Worm (Caenorhabditis elegans) whole organism, L2 larva: ENCODE measurements around the gene sup-26.
A peak's percentile ranks its signal among the peaks of the same experiment; 100 is the strongest.

ENCODE experiments used
- C34F6.9 ChIP-seq: fragments of 150-350 bp; optimal IDR thresholded peaks from 2 replicates; lab custom pipeline; 2014; ENCODE audit warnings: missing biosample characterization, missing genetic modification characterization
- F13H6.1 ChIP-seq: sonication (generic microtip); optimal IDR thresholded peaks from 2 replicates; lab custom pipeline; 2016; ENCODE audit warnings: missing genetic modification characterization, missing compliant biosample characterization
- R02D3.7 ChIP-seq: fragments of 150-350 bp; optimal IDR thresholded peaks from 2 replicates; lab custom pipeline; 2014; ENCODE audit warnings: missing biosample characterization, missing genetic modification characterization
- Y55F3AM.14 ChIP-seq: fragments of 200-800 bp; sonication (Bioruptor generic); optimal IDR thresholded peaks from 2 replicates; lab custom pipeline; 2018; ENCODE audit warnings: mild to moderate bottlenecking, missing genetic modification characterization, missing compliant biosample characterization
- ZK546.5 ChIP-seq: sonication (generic microtip); optimal IDR thresholded peaks from 2 replicates; lab custom pipeline; 2017; ENCODE audit warnings: missing biosample characterization, missing genetic modification characterization
- alr-1 ChIP-seq: fragments of 150-350 bp; optimal IDR thresholded peaks from 2 replicates; lab custom pipeline; 2014; ENCODE audit warnings: missing biosample characterization, missing genetic modification characterization
- ama-1 ChIP-seq: fragments of 150-350 bp; optimal IDR thresholded peaks from 2 replicates; lab custom pipeline; 2018; ENCODE audit warnings: inconsistent platforms
- ceh-16 ChIP-seq: fragments of 150-350 bp; optimal IDR thresholded peaks from 2 replicates; lab custom pipeline; 2014; ENCODE audit warnings: missing biosample characterization, missing genetic modification characterization
- ceh-82 ChIP-seq: fragments of 150-350 bp; optimal IDR thresholded peaks from 2 replicates; lab custom pipeline; 2014; ENCODE audit warnings: missing biosample characterization, missing genetic modification characterization
- crh-2 ChIP-seq: sonication (generic microtip); optimal IDR thresholded peaks from 2 replicates; lab custom pipeline; 2017; ENCODE audit warnings: missing biosample characterization, missing genetic modification characterization
- egl-27 ChIP-seq: sonication (generic microtip); optimal IDR thresholded peaks from 3 replicates; lab custom pipeline; 2017; ENCODE audit warnings: missing biosample characterization, missing genetic modification reagents, missing genetic modification characterization
- elt-1 ChIP-seq: fragments of 150-350 bp; optimal IDR thresholded peaks from 2 replicates; lab custom pipeline; 2014; ENCODE audit warnings: missing biosample characterization, missing genetic modification characterization
- elt-3 ChIP-seq: sonication (generic microtip); optimal IDR thresholded peaks from 2 replicates; lab custom pipeline; 2017; ENCODE audit warnings: missing biosample characterization, missing genetic modification characterization
- fos-1 ChIP-seq: fragments of 150-350 bp; optimal IDR thresholded peaks from 2 replicates; lab custom pipeline; 2014; ENCODE audit warnings: missing biosample characterization, missing genetic modification characterization
- gmeb-1 ChIP-seq: fragments of 150-350 bp; optimal IDR thresholded peaks from 2 replicates; lab custom pipeline; 2014; ENCODE audit warnings: missing biosample characterization, missing genetic modification characterization
- lin-11 ChIP-seq: fragments of 150-350 bp; sonication (generic microtip); optimal IDR thresholded peaks from 2 replicates; lab custom pipeline; 2014; ENCODE audit warnings: missing biosample characterization, missing genetic modification characterization, inconsistent platforms, mixed read lengths
- lin-13 ChIP-seq: fragments of 150-350 bp; optimal IDR thresholded peaks from 2 replicates; lab custom pipeline; 2014; ENCODE audit warnings: missing biosample characterization, missing genetic modification reagents, missing genetic modification characterization
- lin-39 ChIP-seq: fragments of 150-350 bp; optimal IDR thresholded peaks from 2 replicates; lab custom pipeline; 2014; ENCODE audit warnings: missing biosample characterization, missing genetic modification reagents, missing genetic modification characterization
- lsy-2 ChIP-seq, 2 experiments: fragments of 150-350 bp in 1 of 2; sonication (generic microtip) in 1 of 2; optimal IDR thresholded peaks; 2 replicates each; lab custom pipeline; 2014 to 2017; ENCODE audit warnings: missing biosample characterization in 2 of 2, missing genetic modification characterization in 2 of 2
- mab-5 ChIP-seq: fragments of 150-350 bp; optimal IDR thresholded peaks from 2 replicates; lab custom pipeline; 2014; ENCODE audit warnings: missing biosample characterization, missing genetic modification characterization
- mbf-1 ChIP-seq: sonication (generic microtip); optimal IDR thresholded peaks from 2 replicates; lab custom pipeline; 2017; ENCODE audit warnings: missing biosample characterization, missing genetic modification characterization
- mdl-1 ChIP-seq, 2 experiments: fragments of 150-350 bp in 1 of 2; sonication (generic microtip) in 1 of 2; optimal IDR thresholded peaks; 2 replicates each; lab custom pipeline; 2017; ENCODE audit warnings: missing biosample characterization in 2 of 2, missing genetic modification characterization in 2 of 2
- nhr-10 ChIP-seq: sonication (generic microtip); optimal IDR thresholded peaks from 2 replicates; lab custom pipeline; 2017; ENCODE audit warnings: missing biosample characterization, missing genetic modification characterization
- nhr-11 ChIP-seq: fragments of 150-350 bp; optimal IDR thresholded peaks from 2 replicates; lab custom pipeline; 2014; ENCODE audit warnings: missing biosample characterization, missing genetic modification characterization
- nhr-12 ChIP-seq: fragments of 150-350 bp; optimal IDR thresholded peaks from 2 replicates; lab custom pipeline; 2014; ENCODE audit warnings: missing biosample characterization, missing genetic modification characterization
- nhr-129 ChIP-seq: fragments of 150-350 bp; optimal IDR thresholded peaks from 2 replicates; lab custom pipeline; 2014; ENCODE audit warnings: missing biosample characterization, missing genetic modification characterization
- nhr-21 ChIP-seq: fragments of 150-350 bp; optimal IDR thresholded peaks from 2 replicates; lab custom pipeline; 2014; ENCODE audit warnings: missing biosample characterization, missing genetic modification characterization
- nhr-23 ChIP-seq: fragments of 150-350 bp; optimal IDR thresholded peaks from 2 replicates; lab custom pipeline; 2014; ENCODE audit warnings: missing biosample characterization, missing genetic modification reagents, missing genetic modification characterization
- nhr-237 ChIP-seq: fragments of 150-350 bp; optimal IDR thresholded peaks from 2 replicates; lab custom pipeline; 2014; ENCODE audit warnings: missing biosample characterization, missing genetic modification characterization
- nhr-25 ChIP-seq: fragments of 150-350 bp; sonication (generic microtip); optimal IDR thresholded peaks from 3 replicates; lab custom pipeline; 2014; ENCODE audit warnings: missing biosample characterization, missing genetic modification characterization
- nhr-6 ChIP-seq: fragments of 150-350 bp; optimal IDR thresholded peaks from 2 replicates; lab custom pipeline; 2014; ENCODE audit warnings: missing biosample characterization, missing genetic modification characterization
- nhr-77 ChIP-seq: fragments of 150-350 bp; optimal IDR thresholded peaks from 2 replicates; lab custom pipeline; 2014; ENCODE audit warnings: missing biosample characterization, missing genetic modification characterization
- peb-1 ChIP-seq: fragments of 150-350 bp; optimal IDR thresholded peaks from 2 replicates; lab custom pipeline; 2014; ENCODE audit warnings: missing biosample characterization, missing genetic modification characterization
- sem-4 ChIP-seq: fragments of 150-350 bp; optimal IDR thresholded peaks from 2 replicates; lab custom pipeline; 2014; ENCODE audit warnings: missing biosample characterization, missing genetic modification reagents, missing genetic modification characterization
- skn-1 ChIP-seq: sonication (generic microtip); optimal IDR thresholded peaks from 2 replicates; lab custom pipeline; 2017; ENCODE audit warnings: missing biosample characterization, missing genetic modification characterization
- sma-3 ChIP-seq: sonication (generic microtip); optimal IDR thresholded peaks from 2 replicates; lab custom pipeline; 2016; ENCODE audit warnings: missing genetic modification reagents, missing genetic modification characterization, missing compliant biosample characterization
- sma-9 ChIP-seq, 2 experiments: fragments of 150-350 bp in 1 of 2; sonication (generic microtip) in 1 of 2; optimal IDR thresholded peaks; 2 replicates each; lab custom pipeline; 2014 to 2016; ENCODE audit warnings: missing genetic modification characterization in 2 of 2, mild to moderate bottlenecking in 1 of 2, missing biosample characterization in 1 of 2, missing compliant biosample characterization in 1 of 2, missing genetic modification reagents in 1 of 2, moderate library complexity in 1 of 2
- snpc-4 ChIP-seq: fragments of 150-350 bp; optimal IDR thresholded peaks from 2 replicates; lab custom pipeline; 2014; ENCODE audit warnings: missing biosample characterization, missing genetic modification characterization
- unc-39 ChIP-seq: fragments of 150-350 bp; optimal IDR thresholded peaks from 2 replicates; lab custom pipeline; 2014; ENCODE audit warnings: missing biosample characterization, missing genetic modification characterization
- unc-55 ChIP-seq: fragments of 150-350 bp; sonication (generic microtip); optimal IDR thresholded peaks from 3 replicates; lab custom pipeline; 2014; ENCODE audit warnings: missing biosample characterization, missing genetic modification reagents, missing genetic modification characterization
- unc-62 ChIP-seq: fragments of 150-350 bp; optimal IDR thresholded peaks from 2 replicates; lab custom pipeline; 2014; ENCODE audit warnings: missing biosample characterization, missing genetic modification reagents, missing genetic modification characterization
- ztf-1 ChIP-seq: fragments of 200-800 bp; sonication (Bioruptor generic); conservative IDR thresholded peaks from 2 replicates; pipeline ENCODE4 v1.3.6; 2022; ENCODE audit warnings: missing genetic modification characterization, missing compliant biosample characterization
- ztf-11 ChIP-seq: sonication (generic microtip); optimal IDR thresholded peaks from 2 replicates; lab custom pipeline; 2017; ENCODE audit warnings: missing biosample characterization, missing genetic modification characterization
- ztf-4 ChIP-seq: fragments of 150-350 bp; optimal IDR thresholded peaks from 2 replicates; lab custom pipeline; 2014; ENCODE audit warnings: missing biosample characterization, missing genetic modification characterization

sup-26 gene

ce11 chrIII:4284732-4285165 lies 4.7 kb upstream of the sup-26 start (continued):
- peak in 1 of 2 experiments; percentile 82 for TF ChIP-seq mdl-1 (tag; optimal IDR thresholded peaks at IDR 0.05; lab: Kevin White, UChicago)
- TF ChIP-seq nhr-25 (tag; lab: Kevin White, UChicago): peak; percentile 95
- TF ChIP-seq nhr-21 (tag; lab: Kevin White, UChicago): peak; percentile 87
- no peak for TF ChIP-seq lin-11 (tag; lab: Kevin White, UChicago)
- peak; percentile 73 for TF ChIP-seq crh-2 (tag; lab: Kevin White, UChicago)
- TF ChIP-seq skn-1 (tag; lab: Kevin White, UChicago): no peak
- TF ChIP-seq sem-4: peak; percentile 58

- TF ChIP-seq ceh-16: no peak
- no peak for TF ChIP-seq skn-1 (tag; lab: Kevin White, UChicago)
- peak; percentile 44 for TF ChIP-seq egl-27 (tag; lab: Kevin White, UChicago)
- TF ChIP-seq F13H6.1 (tag; lab: Kevin White, UChicago): peak; percentile 90
- no peak for TF ChIP-seq nhr-10
- TF ChIP-seq sma-9 (GFP tag; optimal IDR thresholded peaks at IDR 0.05; lab: Kevin White, UChicago): peak; percentile 80
- TF ChIP-seq sma-9 (tag; optimal IDR thresholded peaks at IDR 0.05; lab: Kevin White, UChicago): no peak
- no peak for TF ChIP-seq nhr-12
- TF ChIP-seq nhr-23 (tag; lab: Kevin White, UChicago): no peak
- peak in 1 of 2 experiments; percentile 41 for TF ChIP-seq lsy-2 (tag; optimal IDR thresholded peaks at IDR 0.05; lab: Kevin White, UChicago)
- TF ChIP-seq C34F6.9 (tag; lab: Kevin White, UChicago): peak; percentile 35
- TF ChIP-seq ztf-4 (tag; lab: Kevin White, UChicago): peak; percentile 21
- TF ChIP-seq peb-1 (tag; lab: Kevin White, UChicago): no peak
- TF ChIP-seq ztf-1: no peak
- no peak for TF ChIP-seq mdl-1 (tag; optimal IDR thresholded peaks at IDR 0.05; lab: Kevin White, UChicago)
- peak; percentile 68 for TF ChIP-seq nhr-129 (tag; lab: Kevin White, UChicago)
- no peak for TF ChIP-seq unc-62
Observed at ce11 chrIII:4283175-4283574, 3.2 kb upstream of the sup-26 start.

- TF ChIP-seq alr-1 (no peak), skn-1 (tag; lab: Kevin White, UChicago) (peak; percentile 54), nhr-11 (peak; percentile 70), lin-11 (tag; lab: Kevin White, UChicago) (peak; percentile 95), R02D3.7 (peak; percentile 3), sem-4 (peak; percentile 99), unc-55 (peak; percentile 87), F13H6.1 (tag; lab: Kevin White, UChicago) (peak; percentile 100), ztf-4 (tag; lab: Kevin White, UChicago) (peak; percentile 97), peb-1 (tag; lab: Kevin White, UChicago) (peak; percentile 90), sma-3 (peak; percentile 99), nhr-12 (peak; percentile 67), lsy-2 (tag; optimal IDR thresholded peaks at IDR 0.05; lab: Kevin White, UChicago) (peak; percentile 86 to 95), nhr-129 (tag; lab: Kevin White, UChicago) (peak; percentile 96), Y55F3AM.14 (GFP tag; lab: Kevin White, UChicago) (peak; percentile 99), fos-1 (tag; lab: Kevin White, UChicago) (peak; percentile 94), ceh-16 (peak; percentile 93), ztf-11 (peak; percentile 55), ama-1 (no peak), elt-3 (tag; lab: Kevin White, UChicago) (no peak), snpc-4 (tag; lab: Kevin White, UChicago) (peak; percentile 91), C34F6.9 (tag; lab: Kevin White, UChicago) (peak; percentile 96), nhr-237 (tag; lab: Kevin White, UChicago) (peak; percentile 58), gmeb-1 (peak; percentile 78), crh-2 (tag; lab: Kevin White, UChicago) (peak; percentile 97), ZK546.5 (tag; lab: Kevin White, UChicago) (peak; percentile 57), ceh-82 (peak; percentile 74), nhr-25 (tag; lab: Kevin White, UChicago) (peak; percentile 98), nhr-21 (tag; lab: Kevin White, UChicago) (peak; percentile 99), nhr-10 (peak; percentile 66), nhr-6 (peak; percentile 96), lin-39 (tag; lab: Kevin White, UChicago) (peak; percentile 69), ztf-1 (no peak), unc-39 (tag; lab: Kevin White, UChicago) (no peak), elt-1 (tag; lab: Kevin White, UChicago) (peak; percentile 30), sma-9 (GFP tag; optimal IDR thresholded peaks at IDR 0.05; lab: Kevin White, UChicago) (peak; percentile 100), sma-9 (tag; optimal IDR thresholded peaks at IDR 0.05; lab: Kevin White, UChicago) (peak; percentile 97), unc-62 (peak; percentile 85), nhr-77 (peak; percentile 27), nhr-23 (tag; lab: Kevin White, UChicago) (no peak), mbf-1 (tag; lab: Kevin White, UChicago) (no peak), mab-5 (peak; percentile 93), lin-13 (peak; percentile 94)
Observed at ce11 chrIII:4281955-4282618, 2.1 kb upstream of the sup-26 start.
